Worm (Caenorhabditis elegans): ENCODE results near the gene W10C4.1.

DNA sequence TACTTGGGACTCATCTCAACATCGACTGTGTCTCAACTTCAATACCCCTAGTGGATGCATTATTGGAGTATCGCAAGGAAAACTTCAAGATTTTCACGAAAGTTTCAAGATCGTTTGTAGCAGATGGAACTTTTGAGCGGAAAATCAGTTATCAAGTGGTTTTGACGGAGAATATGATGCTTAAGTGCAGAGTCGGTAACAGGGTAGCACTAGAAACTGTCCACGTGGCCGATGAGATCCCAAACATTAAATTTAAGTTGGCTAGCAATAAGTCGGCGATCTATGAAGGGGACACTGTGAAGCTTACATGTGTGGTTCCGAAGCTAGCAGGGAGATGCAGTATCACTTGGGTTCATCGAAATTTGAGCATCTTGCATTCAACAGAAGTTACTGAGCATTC, 47.8 kb downstream of the W10C4.1 start:
- no peak for TF ChIP-seq dao-5 (tag; optimal IDR thresholded peaks at IDR 0.05)
- TF ChIP-seq him-1 (tag; optimal IDR thresholded peaks at IDR 0.05), result no peak
- no peak for TF ChIP-seq W03F9.2 (tag; optimal IDR thresholded peaks at IDR 0.05)

Data from whole organism, L4/young adult.